Fruit fly (Drosophila melanogaster) whole organism, embryonic: Measurements from ENCODE around the gene ea.

ENCODE experiments used
- Atf3 ChIP-seq: fragments of 200-800 bp; sonication (Bioruptor generic); optimal IDR thresholded peaks from 3 replicates; lab custom pipeline; 2016; ENCODE audit warnings: missing biosample characterization, missing genetic modification characterization
- Awh ChIP-seq: fragments of 200-800 bp; sonication (Bioruptor generic); IDR thresholded peaks from 2 replicates; pipeline ENCODE4, ENCODE4 v1.3.6; 2022; ENCODE audit warnings: missing biosample characterization, missing genetic modification characterization
- CG10431 ChIP-seq: fragments of 200-800 bp; sonication (Bioruptor generic); optimal IDR thresholded peaks from 3 replicates; lab custom pipeline; 2018; ENCODE audit warnings: missing biosample characterization, mild to moderate bottlenecking, missing genetic modification characterization
- CG10979 ChIP-seq: fragments of 200-800 bp; sonication (Bioruptor generic); optimal IDR thresholded peaks from 2 replicates; lab custom pipeline; 2018; ENCODE audit warnings: missing biosample characterization, mild to moderate bottlenecking, missing genetic modification characterization, moderate library complexity
- CG11456 ChIP-seq: fragments of 200-800 bp; sonication (Bioruptor generic); IDR thresholded peaks from 3 replicates; pipeline ENCODE4 v1.3.6; 2022; ENCODE audit warnings: missing biosample characterization, missing genetic modification characterization
- CG12236 ChIP-seq: fragments of 200-800 bp; sonication (Bioruptor generic); optimal IDR thresholded peaks from 2 replicates; lab custom pipeline; 2016; ENCODE audit warnings: missing biosample characterization, missing genetic modification characterization
- CG12659 ChIP-seq: fragments of 200-800 bp; sonication (Bioruptor generic); optimal IDR thresholded peaks from 3 replicates; lab custom pipeline; 2017; ENCODE audit warnings: mild to moderate bottlenecking, missing biosample characterization, missing genetic modification reagents, missing genetic modification characterization
- CG12942 ChIP-seq: fragments of 200-800 bp; sonication (Bioruptor generic); optimal IDR thresholded peaks from 3 replicates; lab custom pipeline; 2016; ENCODE audit warnings: missing biosample characterization, missing genetic modification characterization
- CG14860 ChIP-seq: fragments of 200-800 bp; sonication (Bioruptor generic); IDR thresholded peaks from 3 replicates; pipeline ENCODE4 v1.3.6; 2022; ENCODE audit warnings: missing biosample characterization, missing genetic modification characterization; ENCODE audit not compliant: partially characterized antibody
- CG15514 ChIP-seq: fragments of 200-800 bp; sonication (Bioruptor generic); optimal IDR thresholded peaks from 3 replicates; lab custom pipeline; 2017; ENCODE audit warnings: missing biosample characterization, missing genetic modification characterization, mild to moderate bottlenecking, moderate library complexity, missing genetic modification reagents
- CG15696 ChIP-seq: fragments of 200-800 bp; sonication (Bioruptor generic); optimal IDR thresholded peaks from 2 replicates; lab custom pipeline; 2019; ENCODE audit warnings: missing biosample characterization, mild to moderate bottlenecking, missing genetic modification characterization, moderate library complexity
- CG17328 ChIP-seq: fragments of 200-800 bp; sonication (Bioruptor generic); IDR thresholded peaks from 2 replicates; pipeline ENCODE4 v1.3.6; 2022; ENCODE audit warnings: missing biosample characterization, missing genetic modification characterization
- CG18011 ChIP-seq: fragments of 200-800 bp; sonication (Bioruptor generic); optimal IDR thresholded peaks from 2 replicates; lab custom pipeline; 2017; ENCODE audit warnings: missing biosample characterization, missing genetic modification characterization, mild to moderate bottlenecking, moderate library complexity, missing genotype
- CG18476 ChIP-seq: fragments of 200-800 bp; sonication (Bioruptor generic); optimal IDR thresholded peaks from 2 replicates; lab custom pipeline; 2016; ENCODE audit warnings: missing biosample characterization, mild to moderate bottlenecking, missing genetic modification characterization
- CG31224 ChIP-seq: fragments of 200-800 bp; sonication (Bioruptor generic); IDR thresholded peaks from 2 replicates; pipeline ENCODE4 v1.3.6; 2022; ENCODE audit warnings: missing biosample characterization, missing genetic modification characterization
- CG4360 ChIP-seq: fragments of 200-800 bp; sonication (Bioruptor generic); IDR thresholded peaks from 2 replicates; pipeline ENCODE4 v1.3.6; 2022; ENCODE audit warnings: missing biosample characterization, missing genetic modification characterization
- CG7786 ChIP-seq: fragments of 200-800 bp; sonication (Bioruptor generic); optimal IDR thresholded peaks from 2 replicates; lab custom pipeline; 2016; ENCODE audit warnings: missing biosample characterization, missing genetic modification characterization
- CG8290 ChIP-seq, 3 experiments: fragments of 200-800 bp; sonication (Bioruptor generic); optimal IDR thresholded peaks; 2 replicates each; lab custom pipeline; 2016 to 2019; ENCODE audit warnings: missing biosample characterization in 3 of 3, missing genetic modification characterization in 3 of 3, mild to moderate bottlenecking in 2 of 3, moderate library complexity in 1 of 3
- CG8478 ChIP-seq: fragments of >200 bp; optimal IDR thresholded peaks from 2 replicates; lab custom pipeline; 2018
- CG9437 ChIP-seq: fragments of 200-800 bp; sonication (Bioruptor generic); optimal IDR thresholded peaks from 2 replicates; lab custom pipeline; 2018; ENCODE audit warnings: missing biosample characterization, mild to moderate bottlenecking, missing genetic modification characterization
- Doc2 ChIP-seq: fragments of 200-800 bp; sonication (Bioruptor generic); IDR thresholded peaks from 2 replicates; pipeline ENCODE4 v1.3.6; 2022; ENCODE audit warnings: missing biosample characterization, missing genetic modification characterization
- E2f2 ChIP-seq: fragments of 200-800 bp; sonication (Bioruptor generic); IDR thresholded peaks from 2 replicates; pipeline ENCODE4 v1.3.6; 2022; ENCODE audit warnings: missing biosample characterization, missing genetic modification characterization
- Ets65A ChIP-seq: fragments of 200-800 bp; sonication (Bioruptor generic); peaks from one replicate; lab custom pipeline; 2016; ENCODE audit warnings: missing biosample characterization, missing genetic modification characterization
- HLH54F ChIP-seq: fragments of 200-800 bp; sonication (Bioruptor generic); optimal IDR thresholded peaks from 3 replicates; lab custom pipeline; 2016; ENCODE audit warnings: missing biosample characterization, missing genetic modification characterization
- Jarid2 ChIP-seq: fragments of 200-800 bp; sonication (Bioruptor generic); optimal IDR thresholded peaks from 3 replicates; lab custom pipeline; 2017; ENCODE audit warnings: mild to moderate bottlenecking, missing biosample characterization, missing genetic modification reagents, missing genetic modification characterization
- Max ChIP-seq: fragments of 200-800 bp; sonication (Bioruptor generic); optimal IDR thresholded peaks from 2 replicates; lab custom pipeline; 2016; ENCODE audit warnings: missing biosample characterization, mild to moderate bottlenecking, missing genetic modification characterization
- Rx ChIP-seq: fragments of 200-800 bp; sonication (Bioruptor generic); IDR thresholded peaks from 2 replicates; pipeline ENCODE4 v1.3.6; 2022; ENCODE audit warnings: missing biosample characterization, missing genetic modification characterization
- Trl ChIP-seq, 3 experiments: fragments of >200 bp in 2 of 3; fragments of 200-800 bp in 1 of 3; sonication (Bioruptor generic) in 1 of 3; optimal IDR thresholded peaks; 2 replicates in 1 of 3; 3 replicates in 2 of 3; lab custom pipeline; 2016 to 2017; ENCODE audit warnings: missing biosample characterization in 1 of 3, missing genetic modification characterization in 1 of 3
- amos ChIP-seq: fragments of 200-800 bp; sonication (Bioruptor generic); IDR thresholded peaks from 2 replicates; pipeline ENCODE4 v1.3.6; 2022; ENCODE audit warnings: missing biosample characterization, missing genetic modification characterization; ENCODE audit not compliant: partially characterized antibody
- bcd ChIP-seq: fragments of 200-800 bp; sonication (Bioruptor generic); optimal IDR thresholded peaks from 2 replicates; lab custom pipeline; 2017; ENCODE audit warnings: missing biosample characterization, mild to moderate bottlenecking, missing genetic modification characterization
- bigmax ChIP-seq: fragments of 200-800 bp; sonication (Bioruptor generic); optimal IDR thresholded peaks from 2 replicates; lab custom pipeline; 2018; ENCODE audit warnings: missing biosample characterization, mild to moderate bottlenecking, missing genetic modification characterization
- cato ChIP-seq: fragments of 200-800 bp; sonication (Bioruptor generic); optimal IDR thresholded peaks from 2 replicates; lab custom pipeline; 2016; ENCODE audit warnings: missing biosample characterization, missing genetic modification characterization, borderline replicate concordance
- caup ChIP-seq: fragments of 200-800 bp; sonication (Bioruptor generic); optimal IDR thresholded peaks from 3 replicates; lab custom pipeline; 2017; ENCODE audit warnings: missing biosample characterization, mild to moderate bottlenecking, missing genetic modification characterization, moderate library complexity; ENCODE audit not compliant: severe bottlenecking
- crp ChIP-seq, 2 experiments: fragments of 200-800 bp; sonication (Bioruptor generic); optimal IDR thresholded peaks; 2 replicates in 1 of 2; 3 replicates in 1 of 2; lab custom pipeline; 2017; ENCODE audit warnings: missing biosample characterization in 2 of 2, missing genetic modification characterization in 2 of 2, mild to moderate bottlenecking in 1 of 2, moderate library complexity in 1 of 2
- emc ChIP-seq: fragments of 200-800 bp; sonication (Bioruptor generic); optimal IDR thresholded peaks from 2 replicates; lab custom pipeline; 2016; ENCODE audit warnings: missing biosample characterization, missing genetic modification characterization
- en ChIP-seq: fragments of 200-800 bp; sonication (Bioruptor generic); optimal IDR thresholded peaks from 2 replicates; lab custom pipeline; 2016; ENCODE audit warnings: missing biosample characterization, missing genetic modification characterization
- gem ChIP-seq: fragments of 200-800 bp; sonication (Bioruptor generic); optimal IDR thresholded peaks from 2 replicates; lab custom pipeline; 2019; ENCODE audit warnings: missing biosample characterization, mild to moderate bottlenecking, missing genetic modification characterization, moderate library complexity
- ken ChIP-seq: fragments of 200-800 bp; sonication (Bioruptor generic); IDR thresholded peaks from 3 replicates; pipeline ENCODE4 v1.3.6; 2022; ENCODE audit warnings: missing biosample characterization, missing genetic modification characterization
- mirr ChIP-seq: fragments of 200-800 bp; sonication (Bioruptor generic); optimal IDR thresholded peaks from 3 replicates; lab custom pipeline; 2018; ENCODE audit warnings: missing biosample characterization, mild to moderate bottlenecking, missing genetic modification characterization
- nerfin-2 ChIP-seq: fragments of 200-800 bp; sonication (Bioruptor generic); IDR thresholded peaks from 2 replicates; pipeline ENCODE4 v1.3.6; 2022; ENCODE audit warnings: missing biosample characterization, missing genetic modification characterization; ENCODE audit not compliant: partially characterized antibody
- oc ChIP-seq: fragments of 200-800 bp; sonication (Bioruptor generic); optimal IDR thresholded peaks from 2 replicates; lab custom pipeline; 2018; ENCODE audit warnings: missing biosample characterization, mild to moderate bottlenecking, missing genetic modification characterization, moderate library complexity
- otp ChIP-seq: fragments of 200-800 bp; sonication (Bioruptor generic); IDR thresholded peaks from 3 replicates; pipeline ENCODE4, ENCODE4 v1.3.6; 2022; ENCODE audit warnings: missing biosample characterization, missing genetic modification characterization
- ranshi ChIP-seq: fragments of 200-800 bp; sonication (Bioruptor generic); IDR thresholded peaks from 2 replicates; pipeline ENCODE4 v1.3.6; 2022; ENCODE audit warnings: missing biosample characterization, missing genetic modification characterization
- repo ChIP-seq: fragments of 200-800 bp; sonication (Bioruptor generic); optimal IDR thresholded peaks from 2 replicates; lab custom pipeline; 2016; ENCODE audit warnings: missing biosample characterization, missing genetic modification characterization
- row ChIP-seq: fragments of 200-800 bp; sonication (Bioruptor generic); IDR thresholded peaks from 3 replicates; pipeline ENCODE4 v1.3.6; 2022; ENCODE audit warnings: missing biosample characterization, missing genetic modification characterization
- scrt ChIP-seq: fragments of 200-800 bp; sonication (Bioruptor generic); optimal IDR thresholded peaks from 2 replicates; lab custom pipeline; 2018; ENCODE audit warnings: missing biosample characterization, mild to moderate bottlenecking, missing genetic modification characterization, moderate library complexity
- stwl ChIP-seq: fragments of 200-800 bp; sonication (Bioruptor generic); optimal IDR thresholded peaks from 3 replicates; lab custom pipeline; 2018; ENCODE audit warnings: missing biosample characterization, mild to moderate bottlenecking, missing genetic modification characterization, moderate library complexity
- ttk ChIP-seq: fragments of 200-800 bp; sonication (Bioruptor generic); IDR thresholded peaks from 2 replicates; pipeline ENCODE4 v2.1.2; 2022; ENCODE audit warnings: missing biosample characterization, missing genetic modification characterization
- zfh2 ChIP-seq: fragments of 200-800 bp; sonication (Bioruptor generic); optimal IDR thresholded peaks from 2 replicates; lab custom pipeline; 2016; ENCODE audit warnings: missing biosample characterization, missing genetic modification characterization

ea gene

dm6 chr3R:15292241-15293004 lies 36.1 kb upstream of the ea start (continued):
- TF ChIP-seq mirr (GFP tag; lab: Kevin White, UChicago): peak; percentile 58
- TF ChIP-seq stwl: no peak
- TF ChIP-seq E2f2 (GFP tag; lab: Robert Waterston, UW): no peak
- peak; percentile 6 for TF ChIP-seq zfh2
- no peak for TF ChIP-seq CG8478
- TF ChIP-seq CG15696: peak; percentile 7
- TF ChIP-seq CG8290 (GFP tag; optimal IDR thresholded peaks at IDR 0.05; lab: Kevin White, UChicago): no peak
- peak in 1 of 2 experiments; percentile 53 for TF ChIP-seq CG8290 (tag; optimal IDR thresholded peaks at IDR 0.05; lab: Kevin White, UChicago)
- no peak for TF ChIP-seq CG4360 (GFP tag; lab: Robert Waterston, UW)
- no peak for TF ChIP-seq bigmax (GFP tag; lab: Kevin White, UChicago)
- peak; percentile 77 for TF ChIP-seq oc
- TF ChIP-seq cato (GFP tag; lab: Kevin White, UChicago): no peak
- TF ChIP-seq CG15514 (GFP tag; lab: Kevin White, UChicago): peak; percentile 41
- TF ChIP-seq CG18476 (GFP tag; lab: Kevin White, UChicago): no peak
- no peak for TF ChIP-seq ttk
- no peak for TF ChIP-seq CG12659 (GFP tag; lab: Kevin White, UChicago)
- no peak for TF ChIP-seq ken (GFP tag; lab: Robert Waterston, UW)
- TF ChIP-seq emc (GFP tag; lab: Kevin White, UChicago): no peak
- peak; percentile 6 for TF ChIP-seq HLH54F (GFP tag; lab: Kevin White, UChicago)
- no peak for TF ChIP-seq en (GFP tag; lab: Kevin White, UChicago)
- no peak for TF ChIP-seq Trl (optimal IDR thresholded peaks at IDR 0.05; lab: Kevin White, UChicago)
- TF ChIP-seq Trl (GFP tag; optimal IDR thresholded peaks at IDR 0.05; lab: Kevin White, UChicago): no peak
- TF ChIP-seq repo: peak; percentile 17
- TF ChIP-seq CG12236 (GFP tag; lab: Kevin White, UChicago): no peak
- TF ChIP-seq crp (GFP tag; optimal IDR thresholded peaks at IDR 0.05; lab: Kevin White, UChicago): no peak
- no peak for TF ChIP-seq Ets65A (GFP tag; lab: Kevin White, UChicago)
- no peak for TF ChIP-seq CG17328 (GFP tag; lab: Robert Waterston, UW)
- no peak for TF ChIP-seq CG31224 (GFP tag; lab: Robert Waterston, UW)
- no peak for TF ChIP-seq CG10979 (tag; lab: Kevin White, UChicago)
- TF ChIP-seq CG7786 (GFP tag; lab: Kevin White, UChicago): peak; percentile 35
- no peak for TF ChIP-seq CG14860
- no peak for TF ChIP-seq CG11456 (GFP tag; lab: Robert Waterston, UW)
- TF ChIP-seq Awh (GFP tag; lab: Robert Waterston, UW): no peak
- TF ChIP-seq Doc2 (GFP tag; lab: Robert Waterston, UW): no peak
- TF ChIP-seq CG18011 (GFP tag; lab: Kevin White, UChicago): no peak
- no peak for TF ChIP-seq Jarid2
- no peak for TF ChIP-seq nerfin-2
- no peak for TF ChIP-seq CG9437 (GFP tag; lab: Kevin White, UChicago)
- no peak for TF ChIP-seq otp (GFP tag; lab: Robert Waterston, UW)
- TF ChIP-seq gem (tag; lab: Kevin White, UChicago): peak; percentile 43
- peak; percentile 18 for TF ChIP-seq bcd
- TF ChIP-seq Max (GFP tag; lab: Kevin White, UChicago): no peak
- no peak for TF ChIP-seq CG12942 (GFP tag; lab: Kevin White, UChicago)
- TF ChIP-seq ranshi: no peak
- TF ChIP-seq Rx: no peak
- TF ChIP-seq caup: no peak
- peak; percentile 47 for TF ChIP-seq Atf3
- no peak for TF ChIP-seq scrt (GFP tag; lab: Kevin White, UChicago)
- no peak for TF ChIP-seq CG10431 (GFP tag; lab: Kevin White, UChicago)
- no peak for TF ChIP-seq row (GFP tag; lab: Robert Waterston, UW)
- TF ChIP-seq amos (GFP tag; lab: Robert Waterston, UW): no peak
